Worm (Caenorhabditis elegans): ENCODE results near the gene ZK795.2.

ce11 chrIV:12537694-12538093 is 21.1 kb downstream of the ZK795.2 start:
- TF ChIP-seq him-1 (tag; optimal IDR thresholded peaks at IDR 0.05), result no peak
- no peak for TF ChIP-seq dao-5 (tag; optimal IDR thresholded peaks at IDR 0.05)
- no peak for TF ChIP-seq W03F9.2 (tag; optimal IDR thresholded peaks at IDR 0.05)

All from whole organism, L4/young adult.